Fruit fly (Drosophila melanogaster) whole organism, embryonic: Measurements from ENCODE around the gene CCHa1.

Experiments used
- Ada2b ChIP-seq: fragments of 200-800 bp; sonication (Bioruptor generic); IDR thresholded peaks from 2 replicates; pipeline ENCODE4 v1.3.6; 2022; ENCODE audit warnings: missing biosample characterization, missing genetic modification characterization
- CG10147 ChIP-seq: fragments of 200-800 bp; sonication (Bioruptor generic); optimal IDR thresholded peaks from 2 replicates; lab custom pipeline; 2019; ENCODE audit warnings: missing biosample characterization, mild to moderate bottlenecking, missing genetic modification characterization, moderate library complexity
- CG10321 ChIP-seq: fragments of 200-800 bp; sonication (Bioruptor generic); IDR thresholded peaks from 2 replicates; pipeline ENCODE4 v1.3.6; 2022; ENCODE audit warnings: missing biosample characterization, missing genetic modification characterization
- CG11504 ChIP-seq: fragments of 200-800 bp; sonication (Bioruptor generic); optimal IDR thresholded peaks from 3 replicates; lab custom pipeline; 2019; ENCODE audit warnings: missing biosample characterization, mild to moderate bottlenecking, missing genetic modification characterization, moderate library complexity
- CG11723 ChIP-seq: fragments of 200-800 bp; sonication (Bioruptor generic); optimal IDR thresholded peaks from 2 replicates; lab custom pipeline; 2017; ENCODE audit warnings: missing biosample characterization, mild to moderate bottlenecking, missing genetic modification characterization
- CG14860 ChIP-seq: fragments of 200-800 bp; sonication (Bioruptor generic); IDR thresholded peaks from 3 replicates; pipeline ENCODE4 v1.3.6; 2022; ENCODE audit warnings: missing biosample characterization, missing genetic modification characterization; ENCODE audit not compliant: partially characterized antibody
- CG15696 ChIP-seq: fragments of 200-800 bp; sonication (Bioruptor generic); optimal IDR thresholded peaks from 2 replicates; lab custom pipeline; 2019; ENCODE audit warnings: missing biosample characterization, mild to moderate bottlenecking, missing genetic modification characterization, moderate library complexity
- CG17385 ChIP-seq: fragments of 200-800 bp; sonication (Bioruptor generic); optimal IDR thresholded peaks from 3 replicates; lab custom pipeline; 2018; ENCODE audit warnings: missing biosample characterization, mild to moderate bottlenecking, missing genetic modification characterization
- CG1832 ChIP-seq: fragments of 200-800 bp; sonication (Bioruptor generic); optimal IDR thresholded peaks from 2 replicates; lab custom pipeline; 2017; ENCODE audit warnings: missing biosample characterization, mild to moderate bottlenecking, missing genetic modification characterization, inconsistent platforms
- CG2129 ChIP-seq: fragments of 200-800 bp; sonication (Bioruptor generic); IDR thresholded peaks from 2 replicates; pipeline ENCODE4 v1.3.6; 2022; ENCODE audit warnings: missing biosample characterization, missing genetic modification characterization; ENCODE audit not compliant: partially characterized antibody
- CG30020 ChIP-seq: fragments of 200-800 bp; optimal IDR thresholded peaks from 2 replicates; lab custom pipeline; 2019; ENCODE audit warnings: missing biosample characterization, mild to moderate bottlenecking, missing genetic modification characterization, moderate library complexity
- CG3065 ChIP-seq: fragments of 200-800 bp; sonication (Bioruptor generic); optimal IDR thresholded peaks from 2 replicates; lab custom pipeline; 2016; ENCODE audit warnings: missing biosample characterization, missing genetic modification characterization
- CG31441 ChIP-seq: fragments of 200-800 bp; sonication (Bioruptor generic); IDR thresholded peaks from 2 replicates; pipeline ENCODE4 v1.3.6; 2022; ENCODE audit warnings: missing biosample characterization, missing genetic modification characterization
- CG3995 ChIP-seq: fragments of 200-800 bp; sonication (Bioruptor generic); optimal IDR thresholded peaks from 3 replicates; lab custom pipeline; 2016; ENCODE audit warnings: missing biosample characterization, missing genetic modification characterization
- CG43689 ChIP-seq: fragments of 200-800 bp; sonication (Bioruptor generic); IDR thresholded peaks from 2 replicates; pipeline ENCODE4 v1.3.6; 2022; ENCODE audit warnings: missing biosample characterization, missing genetic modification characterization
- CG4854 ChIP-seq: fragments of 200-800 bp; sonication (Bioruptor generic); optimal IDR thresholded peaks from 2 replicates; lab custom pipeline; 2016; ENCODE audit warnings: missing biosample characterization, missing genetic modification characterization, inconsistent platforms
- CG5245 ChIP-seq: fragments of 200-800 bp; sonication (Bioruptor generic); optimal IDR thresholded peaks from 3 replicates; lab custom pipeline; 2016; ENCODE audit warnings: missing biosample characterization, missing genetic modification characterization
- CG6765 ChIP-seq: fragments of 200-800 bp; sonication (Bioruptor generic); optimal IDR thresholded peaks from 3 replicates; lab custom pipeline; 2017; ENCODE audit warnings: missing biosample characterization, mild to moderate bottlenecking, missing genetic modification characterization
- CG7372 ChIP-seq: fragments of 200-800 bp; sonication (Bioruptor generic); IDR thresholded peaks from 2 replicates; pipeline ENCODE4 v1.3.6; 2022; ENCODE audit warnings: missing biosample characterization, missing genetic modification characterization
- CG8924 ChIP-seq: fragments of 200-800 bp; optimal IDR thresholded peaks from 3 replicates; lab custom pipeline; 2019; ENCODE audit warnings: missing biosample characterization, mild to moderate bottlenecking, missing genetic modification characterization, moderate library complexity
- CG9727 ChIP-seq: fragments of 200-800 bp; sonication (Bioruptor generic); optimal IDR thresholded peaks from 3 replicates; lab custom pipeline; 2017; ENCODE audit warnings: missing biosample characterization, mild to moderate bottlenecking, missing genetic modification characterization
- D19A ChIP-seq: fragments of 200-800 bp; optimal IDR thresholded peaks from 3 replicates; lab custom pipeline; 2019; ENCODE audit warnings: missing biosample characterization, mild to moderate bottlenecking, missing genetic modification characterization, moderate library complexity
- Doc3 ChIP-seq: fragments of 200-800 bp; sonication (Bioruptor generic); IDR thresholded peaks from 3 replicates; pipeline ENCODE4 v1.3.6; 2022; ENCODE audit warnings: missing biosample characterization, missing genetic modification characterization; ENCODE audit not compliant: partially characterized antibody
- Jarid2 ChIP-seq: fragments of 200-800 bp; sonication (Bioruptor generic); optimal IDR thresholded peaks from 3 replicates; lab custom pipeline; 2017; ENCODE audit warnings: mild to moderate bottlenecking, missing biosample characterization, missing genetic modification reagents, missing genetic modification characterization
- NFAT ChIP-seq: fragments of 200-800 bp; sonication (Bioruptor generic); IDR thresholded peaks from 2 replicates; pipeline ENCODE4 v1.3.6; 2022; ENCODE audit warnings: missing biosample characterization, missing genetic modification characterization
- Nf-YA ChIP-seq: fragments of 200-800 bp; sonication (Bioruptor generic); IDR thresholded peaks from 2 replicates; pipeline ENCODE4 v1.3.6; 2022; ENCODE audit warnings: missing biosample characterization, missing genetic modification characterization
- Opbp ChIP-seq: fragments of 200-800 bp; sonication (Bioruptor generic); IDR thresholded peaks from 3 replicates; pipeline ENCODE4 v1.3.6; 2022; ENCODE audit warnings: missing biosample characterization, missing genetic modification characterization; ENCODE audit not compliant: partially characterized antibody
- abd-A ChIP-seq: fragments of 200-800 bp; sonication (Bioruptor generic); optimal IDR thresholded peaks from 3 replicates; lab custom pipeline; 2019; ENCODE audit warnings: missing biosample characterization, mild to moderate bottlenecking, missing genetic modification characterization, moderate library complexity
- al ChIP-seq: fragments of 200-800 bp; sonication (Bioruptor generic); IDR thresholded peaks from 2 replicates; pipeline ENCODE4 v1.3.6; 2022; ENCODE audit warnings: missing biosample characterization, missing genetic modification characterization
- aop ChIP-seq: fragments of 200-800 bp; sonication (Bioruptor generic); IDR thresholded peaks from 2 replicates; pipeline ENCODE4 v1.3.6; 2022; ENCODE audit warnings: missing biosample characterization, missing genetic modification characterization
- ap ChIP-seq: fragments of 200-800 bp; sonication (Bioruptor generic); IDR thresholded peaks from 2 replicates; pipeline ENCODE4 v1.3.6; 2022; ENCODE audit warnings: missing biosample characterization, missing genetic modification characterization
- bcd ChIP-seq: fragments of 200-800 bp; sonication (Bioruptor generic); optimal IDR thresholded peaks from 2 replicates; lab custom pipeline; 2017; ENCODE audit warnings: missing biosample characterization, mild to moderate bottlenecking, missing genetic modification characterization
- br ChIP-seq: fragments of >200 bp; optimal IDR thresholded peaks from 2 replicates; lab custom pipeline; 2017
- cato ChIP-seq: fragments of 200-800 bp; sonication (Bioruptor generic); optimal IDR thresholded peaks from 2 replicates; lab custom pipeline; 2016; ENCODE audit warnings: missing biosample characterization, missing genetic modification characterization, borderline replicate concordance
- da ChIP-seq: fragments of 200-800 bp; sonication (Bioruptor generic); optimal IDR thresholded peaks from 2 replicates; lab custom pipeline; 2016; ENCODE audit warnings: missing biosample characterization, missing genetic modification characterization
- dimm ChIP-seq: fragments of 200-800 bp; sonication (Bioruptor generic); IDR thresholded peaks from 2 replicates; pipeline ENCODE4 v1.3.6; 2022; ENCODE audit warnings: missing biosample characterization, missing genetic modification characterization
- dysf ChIP-seq: fragments of 200-800 bp; sonication (Bioruptor generic); IDR thresholded peaks from 3 replicates; pipeline ENCODE4 v1.3.6; 2022; ENCODE audit warnings: missing biosample characterization, missing genetic modification characterization
- ems ChIP-seq: fragments of 200-800 bp; sonication (Bioruptor generic); optimal IDR thresholded peaks from 3 replicates; lab custom pipeline; 2016; ENCODE audit warnings: missing biosample characterization, missing genetic modification characterization
- fd64A ChIP-seq: fragments of 200-800 bp; sonication (Bioruptor generic); optimal IDR thresholded peaks from 3 replicates; lab custom pipeline; 2018; ENCODE audit warnings: missing biosample characterization, mild to moderate bottlenecking, missing genetic modification characterization
- fu2 ChIP-seq: fragments of 200-800 bp; sonication (Bioruptor generic); optimal IDR thresholded peaks from 2 replicates; lab custom pipeline; 2016; ENCODE audit warnings: missing biosample characterization, missing genetic modification characterization
- h ChIP-seq: fragments of >200 bp; optimal IDR thresholded peaks from 2 replicates; lab custom pipeline; 2017
- hkb ChIP-seq, 2 experiments: fragments of 200-800 bp in 1 of 2; fragments of >200 bp in 1 of 2; sonication (Bioruptor generic) in 1 of 2; IDR thresholded peaks in 1 of 2; optimal IDR thresholded peaks in 1 of 2; 2 replicates each; pipeline versions ENCODE4 v1.3.6 to Lab custom; 2017 to 2022; ENCODE audit warnings: missing biosample characterization in 1 of 2, missing genetic modification characterization in 1 of 2
- ken ChIP-seq: fragments of 200-800 bp; sonication (Bioruptor generic); IDR thresholded peaks from 3 replicates; pipeline ENCODE4 v1.3.6; 2022; ENCODE audit warnings: missing biosample characterization, missing genetic modification characterization
- lbe ChIP-seq: fragments of 200-800 bp; sonication (Bioruptor generic); optimal IDR thresholded peaks from 2 replicates; lab custom pipeline; 2016; ENCODE audit warnings: missing biosample characterization, mild to moderate bottlenecking, missing genetic modification characterization
- mirr ChIP-seq: fragments of 200-800 bp; sonication (Bioruptor generic); optimal IDR thresholded peaks from 3 replicates; lab custom pipeline; 2018; ENCODE audit warnings: missing biosample characterization, mild to moderate bottlenecking, missing genetic modification characterization
- nau ChIP-seq: fragments of 200-800 bp; sonication (Bioruptor generic); optimal IDR thresholded peaks from 3 replicates; lab custom pipeline; 2017; ENCODE audit warnings: missing biosample characterization, mild to moderate bottlenecking, missing genetic modification characterization, missing genetic modification reagents
- oc ChIP-seq: fragments of 200-800 bp; sonication (Bioruptor generic); optimal IDR thresholded peaks from 2 replicates; lab custom pipeline; 2018; ENCODE audit warnings: missing biosample characterization, mild to moderate bottlenecking, missing genetic modification characterization, moderate library complexity
- p53 ChIP-seq: fragments of 200-800 bp; sonication (Bioruptor generic); optimal IDR thresholded peaks from 2 replicates; lab custom pipeline; 2016; ENCODE audit warnings: missing biosample characterization, missing genetic modification characterization
- sisA ChIP-seq: fragments of 200-800 bp; sonication (Bioruptor generic); IDR thresholded peaks from 2 replicates; pipeline ENCODE4 v1.3.6; 2022; ENCODE audit warnings: missing biosample characterization, missing genetic modification characterization
- slbo ChIP-seq: fragments of 200-800 bp; sonication (Bioruptor generic); IDR thresholded peaks from 2 replicates; pipeline ENCODE4 v1.3.6; 2022; ENCODE audit warnings: missing biosample characterization, missing genetic modification characterization

Gene CCHa1

dm6 chr3R:14125479-14126121, 29.0 kb upstream of the CCHa1 start, which contains the start of the genes 140up and Polr2B (continued):
- peak; percentile 83 for TF ChIP-seq CG5245 (GFP tag; lab: Kevin White, UChicago)
- peak; percentile 82 for TF ChIP-seq ems
- no peak for TF ChIP-seq CG1832 (GFP tag; lab: Kevin White, UChicago)
- TF ChIP-seq NFAT = peak; percentile 92
- peak; percentile 88 for TF ChIP-seq CG10147 (GFP tag; lab: Kevin White, UChicago)
- peak; percentile 93 for TF ChIP-seq bcd
- TF ChIP-seq cato (GFP tag; lab: Kevin White, UChicago) = peak; percentile 93
- peak; percentile 90 for TF ChIP-seq al (GFP tag; lab: Robert Waterston, UW)
- peak; percentile 88 for TF ChIP-seq Ada2b (GFP tag; lab: Robert Waterston, UW)
- TF ChIP-seq CG15696 = peak; percentile 93
- TF ChIP-seq fu2 (GFP tag; lab: Kevin White, UChicago) = peak; percentile 73
- TF ChIP-seq oc (tag; lab: Kevin White, UChicago) = peak; percentile 89
- TF ChIP-seq CG6765 = peak; percentile 83
- TF ChIP-seq p53 (GFP tag; lab: Kevin White, UChicago) = peak; percentile 2
- peak; percentile 76 for TF ChIP-seq nau (GFP tag; lab: Kevin White, UChicago)
- peak; percentile 95 for TF ChIP-seq dysf (GFP tag; lab: Robert Waterston, UW)
- peak; percentile 92 for TF ChIP-seq CG11504 (tag; lab: Kevin White, UChicago)
- TF ChIP-seq CG31441 = peak; percentile 94
- TF ChIP-seq CG14860 (GFP tag; lab: Robert Waterston, UW) = no peak
- no peak for TF ChIP-seq br
- TF ChIP-seq ken (GFP tag; lab: Robert Waterston, UW) = peak; percentile 92; the same call in 2 of the 3 replicates
- TF ChIP-seq ap (GFP tag; lab: Robert Waterston, UW) = peak; percentile 89
- peak; percentile 79 for TF ChIP-seq Nf-YA (GFP tag; lab: Robert Waterston, UW)
- peak; percentile 48 for TF ChIP-seq CG10321 (GFP tag; lab: Robert Waterston, UW)
- peak; percentile 74 for TF ChIP-seq CG4854 (GFP tag; lab: Kevin White, UChicago)
- no peak for TF ChIP-seq CG2129 (GFP tag; lab: Robert Waterston, UW)
- TF ChIP-seq mirr (GFP tag; lab: Kevin White, UChicago) = peak; percentile 47
- peak; percentile 31; the same call in 1 of the 2 replicates for TF ChIP-seq dimm
- no peak for TF ChIP-seq h (lab: Kevin White, UChicago)
- TF ChIP-seq Opbp (GFP tag; lab: Robert Waterston, UW) = no peak
- TF ChIP-seq da (GFP tag; lab: Kevin White, UChicago) = peak; percentile 49
- TF ChIP-seq Doc3 (GFP tag; lab: Robert Waterston, UW) = no peak
- peak; percentile 97 for TF ChIP-seq slbo (GFP tag; lab: Robert Waterston, UW)
- peak; percentile 93 for TF ChIP-seq CG9727 (GFP tag; lab: Kevin White, UChicago)
- no peak for TF ChIP-seq hkb (optimal IDR thresholded peaks at IDR 0.05; lab: Kevin White, UChicago)
- TF ChIP-seq hkb (GFP tag; IDR thresholded peaks at IDR 0.05; lab: Robert Waterston, UW) = peak; percentile 90
- peak; percentile 70 for TF ChIP-seq Jarid2
- TF ChIP-seq CG3995 (GFP tag; lab: Kevin White, UChicago) = peak; percentile 48
- TF ChIP-seq CG3065 (GFP tag; lab: Kevin White, UChicago) = peak; percentile 92
- peak; percentile 94 for TF ChIP-seq CG8924 (tag; lab: Kevin White, UChicago)
- TF ChIP-seq lbe (GFP tag; lab: Kevin White, UChicago) = peak; percentile 89
- TF ChIP-seq abd-A (tag; lab: Kevin White, UChicago) = no peak
- TF ChIP-seq CG30020 = peak; percentile 81
- TF ChIP-seq CG43689 (GFP tag; lab: Robert Waterston, UW) = peak; percentile 74
- TF ChIP-seq CG17385 (GFP tag; lab: Kevin White, UChicago) = peak; percentile 89
- TF ChIP-seq D19A (tag; lab: Kevin White, UChicago) = peak; percentile 85
- TF ChIP-seq CG11723 = peak; percentile 85
- TF ChIP-seq aop (GFP tag; lab: Robert Waterston, UW) = no peak
- TF ChIP-seq fd64A (GFP tag; lab: Kevin White, UChicago) = no peak
- TF ChIP-seq CG7372 (GFP tag; lab: Robert Waterston, UW) = peak; percentile 93
- peak; percentile 93 for TF ChIP-seq sisA (GFP tag; lab: Robert Waterston, UW)
